Worm (Caenorhabditis elegans) whole organism, L1 larva: ENCODE measurements around the gene F25D1.8.
A peak's percentile ranks its signal among the peaks of the same experiment; 100 is the strongest.

Experiments
- C04F5.9 ChIP-seq: sonication (generic microtip); optimal IDR thresholded peaks from 2 replicates; lab custom pipeline; 2016; ENCODE audit warnings: missing genetic modification characterization, missing compliant biosample characterization
- C16A3.4 ChIP-seq: fragments of 150-350 bp; optimal IDR thresholded peaks from 2 replicates; lab custom pipeline; 2014; ENCODE audit warnings: missing biosample characterization, missing genetic modification characterization
- alr-1 ChIP-seq: fragments of 200-800 bp; sonication (Bioruptor generic); optimal IDR thresholded peaks from 2 replicates; lab custom pipeline; 2018; ENCODE audit warnings: borderline replicate concordance, mild to moderate bottlenecking, missing genetic modification characterization, missing compliant biosample characterization
- ama-1 ChIP-seq: fragments of 150-350 bp; optimal IDR thresholded peaks from 2 replicates; lab custom pipeline; 2014
- blmp-1 ChIP-seq: fragments of 150-350 bp; optimal IDR thresholded peaks from 2 replicates; lab custom pipeline; 2014; ENCODE audit warnings: missing biosample characterization, missing genetic modification characterization
- ces-1 ChIP-seq: fragments of 150-350 bp; optimal IDR thresholded peaks from 2 replicates; lab custom pipeline; 2014; ENCODE audit warnings: missing biosample characterization, missing genetic modification reagents, missing genetic modification characterization
- dpl-1 ChIP-seq, 3 experiments: fragments of 150-350 bp in 2 of 3; sonication (generic microtip) in 1 of 3; optimal IDR thresholded peaks; 2 replicates each; lab custom pipeline; 2014 to 2017; ENCODE audit warnings: missing biosample characterization in 3 of 3, missing genetic modification characterization in 3 of 3, missing genetic modification reagents in 3 of 3
- dsc-1 ChIP-seq: sonication (generic microtip); optimal IDR thresholded peaks from 2 replicates; lab custom pipeline; 2016; ENCODE audit warnings: mild to moderate bottlenecking, missing genetic modification characterization, missing compliant biosample characterization
- efl-1 ChIP-seq, 4 experiments: fragments of 150-350 bp; optimal IDR thresholded peaks in 3 of 4; peaks in 1 of 4; 1 replicate in 1 of 4; 2 replicates in 3 of 4; lab custom pipeline; 2014; ENCODE audit warnings: missing biosample characterization in 2 of 4, missing genetic modification characterization in 2 of 4, missing genetic modification reagents in 2 of 4
- egl-13 ChIP-seq: sonication (generic microtip); optimal IDR thresholded peaks from 2 replicates; lab custom pipeline; 2016; ENCODE audit warnings: missing genotype, missing genetic modification reagents, missing genetic modification characterization, missing compliant biosample characterization
- egl-27 ChIP-seq, 2 experiments: fragments of 150-350 bp in 1 of 2; sonication (generic microtip); optimal IDR thresholded peaks; 3 replicates each; lab custom pipeline; 2017 to 2018; ENCODE audit warnings: missing biosample characterization in 2 of 2, missing genetic modification characterization in 2 of 2, missing genetic modification reagents in 2 of 2
- elt-2 ChIP-seq: sonication (generic microtip); optimal IDR thresholded peaks from 2 replicates; lab custom pipeline; 2016; ENCODE audit warnings: missing genetic modification characterization, mild to moderate bottlenecking, inconsistent platforms, missing compliant biosample characterization, missing genetic modification reagents
- elt-3 ChIP-seq, 6 experiments: fragments of 150-350 bp in 1 of 6; sonication (generic microtip); optimal IDR thresholded peaks; 2 replicates each; lab custom pipeline; 2017 to 2018; ENCODE audit warnings: missing biosample characterization in 6 of 6, missing genetic modification characterization in 6 of 6, inconsistent platforms in 1 of 6
- fkh-4 ChIP-seq: sonication (generic microtip); optimal IDR thresholded peaks from 2 replicates; lab custom pipeline; 2016; ENCODE audit warnings: missing compliant biosample characterization, missing genetic modification characterization, borderline replicate concordance
- fkh-8 ChIP-seq: sonication (generic microtip); optimal IDR thresholded peaks from 2 replicates; lab custom pipeline; 2016; ENCODE audit warnings: mild to moderate bottlenecking, missing genetic modification characterization, missing compliant biosample characterization
- fos-1 ChIP-seq: fragments of 150-350 bp; optimal IDR thresholded peaks from 2 replicates; lab custom pipeline; 2014; ENCODE audit warnings: missing biosample characterization, missing genetic modification characterization
- hlh-4 ChIP-seq: sonication (generic microtip); optimal IDR thresholded peaks from 2 replicates; lab custom pipeline; 2016; ENCODE audit warnings: mild to moderate bottlenecking, missing genetic modification characterization, missing compliant biosample characterization
- hpl-2 ChIP-seq: fragments of 150-350 bp; optimal IDR thresholded peaks from 2 replicates; lab custom pipeline; 2014; ENCODE audit warnings: missing biosample characterization, missing genetic modification reagents, missing genetic modification characterization
- lin-14 ChIP-seq: fragments of 200-800 bp; sonication (Bioruptor generic); optimal IDR thresholded peaks from 2 replicates; lab custom pipeline; 2018; ENCODE audit warnings: mild to moderate bottlenecking, missing genetic modification characterization, moderate library complexity, missing compliant biosample characterization
- lin-35 ChIP-seq, 2 experiments: fragments of 150-350 bp; optimal IDR thresholded peaks; 2 replicates each; lab custom pipeline; 2014; ENCODE audit warnings: missing biosample characterization in 2 of 2, missing genetic modification characterization in 2 of 2, missing genetic modification reagents in 2 of 2
- lin-39 ChIP-seq: fragments of 150-350 bp; optimal IDR thresholded peaks from 2 replicates; lab custom pipeline; 2014; ENCODE audit warnings: missing biosample characterization, missing genetic modification reagents, missing genetic modification characterization
- mdl-1 ChIP-seq, 2 experiments: fragments of 150-350 bp; optimal IDR thresholded peaks; 2 replicates each; lab custom pipeline; 2014 to 2017; ENCODE audit warnings: missing biosample characterization in 2 of 2, missing genetic modification characterization in 2 of 2, inconsistent platforms in 1 of 2
- mep-1 ChIP-seq: fragments of 150-350 bp; optimal IDR thresholded peaks from 2 replicates; lab custom pipeline; 2014; ENCODE audit warnings: missing biosample characterization, missing genetic modification characterization
- nhr-20 ChIP-seq: sonication (generic microtip); optimal IDR thresholded peaks from 2 replicates; lab custom pipeline; 2016; ENCODE audit warnings: mild to moderate bottlenecking, missing genetic modification characterization, missing compliant biosample characterization
- nhr-237 ChIP-seq: fragments of 150-350 bp; optimal IDR thresholded peaks from 2 replicates; lab custom pipeline; 2014; ENCODE audit warnings: missing biosample characterization, missing genetic modification characterization
- nhr-71 ChIP-seq: sonication (generic microtip); optimal IDR thresholded peaks from 2 replicates; lab custom pipeline; 2016; ENCODE audit warnings: mild to moderate bottlenecking, missing genetic modification characterization, moderate library complexity, missing compliant biosample characterization
- nhr-76 ChIP-seq: sonication (generic microtip); optimal IDR thresholded peaks from 2 replicates; lab custom pipeline; 2017; ENCODE audit warnings: missing biosample characterization, missing genetic modification characterization
- nhr-84 ChIP-seq: sonication (generic microtip); optimal IDR thresholded peaks from 2 replicates; lab custom pipeline; 2017; ENCODE audit warnings: missing biosample characterization, missing genetic modification characterization
- nhr-90 ChIP-seq: sonication (generic microtip); optimal IDR thresholded peaks from 2 replicates; lab custom pipeline; 2016; ENCODE audit warnings: mild to moderate bottlenecking, missing genetic modification characterization, missing compliant biosample characterization; ENCODE audit not compliant: poor library complexity
- rnt-1 ChIP-seq: sonication (generic microtip); optimal IDR thresholded peaks from 2 replicates; lab custom pipeline; 2016; ENCODE audit warnings: mild to moderate bottlenecking, missing genetic modification characterization, moderate library complexity, missing compliant biosample characterization
- skn-1 ChIP-seq: fragments of 150-350 bp; optimal IDR thresholded peaks from 2 replicates; lab custom pipeline; 2014; ENCODE audit warnings: missing biosample characterization, missing genetic modification characterization
- snu-23 ChIP-seq: sonication (generic microtip); optimal IDR thresholded peaks from 2 replicates; lab custom pipeline; 2016; ENCODE audit warnings: missing genetic modification characterization, missing compliant biosample characterization
- sox-4 ChIP-seq: sonication (generic microtip); optimal IDR thresholded peaks from 2 replicates; lab custom pipeline; 2016; ENCODE audit warnings: missing genetic modification characterization, missing compliant biosample characterization
- sptf-1 ChIP-seq: fragments of 150-350 bp; optimal IDR thresholded peaks from 2 replicates; lab custom pipeline; 2014; ENCODE audit warnings: missing biosample characterization, missing genetic modification characterization
- tbx-2 ChIP-seq: sonication (generic microtip); optimal IDR thresholded peaks from 2 replicates; lab custom pipeline; 2016; ENCODE audit warnings: missing genetic modification characterization, missing compliant biosample characterization
- tlp-1 ChIP-seq: fragments of 150-350 bp; optimal IDR thresholded peaks from 2 replicates; lab custom pipeline; 2014; ENCODE audit warnings: missing biosample characterization, missing genetic modification characterization
- unc-130 ChIP-seq: fragments of 150-350 bp; optimal IDR thresholded peaks from 2 replicates; lab custom pipeline; 2017; ENCODE audit warnings: missing biosample characterization, missing genetic modification characterization, inconsistent platforms
- unc-30 ChIP-seq: sonication (generic microtip); optimal IDR thresholded peaks from 2 replicates; lab custom pipeline; 2017; ENCODE audit warnings: missing biosample characterization, missing genetic modification characterization
- unc-62 ChIP-seq: fragments of 150-350 bp; optimal IDR thresholded peaks from 2 replicates; lab custom pipeline; 2014; ENCODE audit warnings: missing biosample characterization, missing genetic modification reagents, missing genetic modification characterization
- vab-15 ChIP-seq: sonication (generic microtip); optimal IDR thresholded peaks from 2 replicates; lab custom pipeline; 2017; ENCODE audit warnings: missing genotype, mild to moderate bottlenecking, missing genetic modification characterization, missing compliant biosample characterization
- zag-1 ChIP-seq: fragments of 150-350 bp; optimal IDR thresholded peaks from 2 replicates; lab custom pipeline; 2014; ENCODE audit warnings: missing biosample characterization, missing genetic modification characterization
- ztf-11 ChIP-seq, 2 experiments: sonication (generic microtip); optimal IDR thresholded peaks; 2 replicates each; lab custom pipeline; 2016 to 2017; ENCODE audit warnings: missing genetic modification characterization in 2 of 2, missing biosample characterization in 1 of 2, missing compliant biosample characterization in 1 of 2

F25D1.8 gene

DNA sequence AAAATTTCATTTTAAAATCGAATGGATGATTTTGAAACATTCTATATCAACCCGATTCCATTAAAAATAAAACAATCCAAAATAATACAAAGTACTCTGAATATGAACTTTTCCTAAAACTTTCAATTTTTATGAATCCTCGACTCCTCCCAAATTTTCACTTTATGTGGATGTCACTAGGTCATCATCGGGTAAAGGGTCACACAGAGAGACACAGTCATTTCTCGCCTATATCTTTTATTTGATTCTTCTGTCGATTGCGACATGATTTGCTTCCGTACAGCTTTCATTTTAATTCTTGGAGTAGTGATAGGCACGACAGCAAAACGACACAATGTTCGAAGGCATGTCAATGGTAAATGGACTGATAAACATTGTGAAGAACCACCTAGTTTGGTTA is 10.7 kb upstream of the F25D1.8 start, which contains the start of gene F25D1.3:
F25D1.3 (plus strand) TSS at position 225 of the 400 bp plus-strand sequence.
- TF ChIP-seq egl-13 (tag; lab: Kevin White, UChicago) (no peak), blmp-1 (tag; lab: Kevin White, UChicago) (peak; percentile 96)

DNA sequence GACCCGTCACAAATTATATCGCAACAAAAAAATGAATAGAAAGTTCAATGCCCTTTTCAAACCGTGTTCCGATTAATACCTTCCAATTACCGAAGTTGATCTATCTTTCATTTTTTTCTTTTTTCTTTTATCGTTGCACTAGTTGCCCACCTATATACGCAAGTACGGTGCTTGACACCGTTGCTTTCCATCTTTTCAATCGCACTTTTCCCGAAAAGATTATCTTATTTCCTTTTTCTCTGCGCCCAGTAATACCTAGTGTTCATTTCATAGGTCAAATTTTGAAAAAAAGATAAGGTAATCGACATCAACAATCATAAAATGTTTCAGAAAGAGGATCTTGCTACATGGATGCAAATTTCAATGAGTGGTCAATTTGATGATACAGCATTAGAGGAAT is 9.6 kb upstream of the F25D1.8 start:
- peak; percentile 93 for TF ChIP-seq blmp-1 (tag; lab: Kevin White, UChicago)
- no peak for TF ChIP-seq fkh-8 (tag; lab: Kevin White, UChicago)

ce11 chrV:10532725-10533124 is 6.5 kb upstream of the F25D1.8 start, which contains the start of gene txt-10:
Gene txt-10 (minus strand): TSS chrV:10532825.
- TF ChIP-seq fkh-4 (tag; lab: Kevin White, UChicago) (no peak), ces-1 (GFP tag; lab: Kevin White, UChicago) (no peak), nhr-76 (tag; lab: Kevin White, UChicago) (no peak)
- TF ChIP-seq, all 84 proteins: peak for 0

ce11 chrV:10535325-10535724 is 3.9 kb upstream of the F25D1.8 start:
- no peak for TF ChIP-seq hpl-2 (GFP tag; lab: Kevin White, UChicago)
- TF ChIP-seq vab-15: no peak
- TF ChIP-seq nhr-84 (tag; lab: Kevin White, UChicago): no peak
- TF ChIP-seq nhr-71 (tag; lab: Kevin White, UChicago): peak; percentile 63
- no peak for TF ChIP-seq fos-1
- peak in 2 of 3 experiments; percentile 14 to 35 for TF ChIP-seq dpl-1 (GFP tag; optimal IDR thresholded peaks at IDR 0.05; lab: Kevin White, UChicago)
- TF ChIP-seq nhr-20 (tag; lab: Kevin White, UChicago): peak; percentile 53
- TF ChIP-seq mdl-1 (tag; optimal IDR thresholded peaks at IDR 0.05; lab: Kevin White, UChicago): peak in 1 of 2 experiments; percentile 31
- TF ChIP-seq zag-1: no peak
- peak in 1 of 6 experiments; percentile 17 for TF ChIP-seq elt-3 (tag; optimal IDR thresholded peaks at IDR 0.05; lab: Kevin White, UChicago)
- peak in 1 of 2 experiments; percentile 27 for TF ChIP-seq efl-1 (optimal IDR thresholded peaks at IDR 0.05; lab: Kevin White, UChicago)
- peak; percentile 13 to 93 for TF ChIP-seq efl-1 (GFP tag; optimal IDR thresholded peaks at IDR 0.05 in 1 of 2; lab: Kevin White, UChicago)
- peak; percentile 24 for TF ChIP-seq nhr-90 (tag; lab: Kevin White, UChicago)
- peak; percentile 42 for TF ChIP-seq mep-1 (tag; lab: Kevin White, UChicago)
- peak; percentile 7 to 56 for TF ChIP-seq lin-35 (GFP tag; optimal IDR thresholded peaks at IDR 0.05; lab: Kevin White, UChicago)
- TF ChIP-seq fkh-8 (tag; lab: Kevin White, UChicago): peak; percentile 50
- TF ChIP-seq lin-14: peak; percentile 62
- TF ChIP-seq ama-1 (lab: Kevin White, UChicago): peak; percentile 58
- peak; percentile 17 for TF ChIP-seq elt-2 (tag; lab: Kevin White, UChicago)
- TF ChIP-seq egl-27 (tag; optimal IDR thresholded peaks at IDR 0.05; lab: Kevin White, UChicago): no peak
- TF ChIP-seq rnt-1 (tag; lab: Kevin White, UChicago): peak; percentile 16
- TF ChIP-seq snu-23 (GFP tag; lab: Kevin White, UChicago): peak; percentile 45
- peak; percentile 44 for TF ChIP-seq blmp-1 (tag; lab: Kevin White, UChicago)

- TF ChIP-seq nhr-84 (tag; lab: Kevin White, UChicago): no peak
- TF ChIP-seq sox-4 (tag; lab: Kevin White, UChicago): no peak
- peak in 2 of 6 experiments; percentile 14 to 60 for TF ChIP-seq elt-3 (tag; optimal IDR thresholded peaks at IDR 0.05; lab: Kevin White, UChicago)
- TF ChIP-seq fos-1: no peak
- no peak for TF ChIP-seq tbx-2 (tag; lab: Kevin White, UChicago)
- no peak for TF ChIP-seq alr-1 (tag; lab: Kevin White, UChicago)
- no peak for TF ChIP-seq tlp-1 (tag; lab: Kevin White, UChicago)
- TF ChIP-seq dsc-1 (tag; lab: Kevin White, UChicago): no peak
- TF ChIP-seq unc-62 (GFP tag; lab: Kevin White, UChicago): no peak
- no peak for TF ChIP-seq unc-30 (tag; lab: Kevin White, UChicago)
- TF ChIP-seq egl-13 (tag; lab: Kevin White, UChicago): no peak
- no peak for TF ChIP-seq C04F5.9 (tag; lab: Kevin White, UChicago)
- TF ChIP-seq nhr-90 (tag; lab: Kevin White, UChicago): no peak
- peak; percentile 70 for TF ChIP-seq nhr-20 (tag; lab: Kevin White, UChicago)
- no peak for TF ChIP-seq nhr-237 (tag; lab: Kevin White, UChicago)
- no peak for TF ChIP-seq hlh-4 (tag; lab: Kevin White, UChicago)
- TF ChIP-seq unc-130 (tag; lab: Kevin White, UChicago): no peak
- no peak for TF ChIP-seq C16A3.4 (tag; lab: Kevin White, UChicago)
- TF ChIP-seq skn-1 (tag; lab: Kevin White, UChicago): peak; percentile 8
- TF ChIP-seq sptf-1 (tag; lab: Kevin White, UChicago): no peak
- no peak for TF ChIP-seq lin-39 (tag; lab: Kevin White, UChicago)
- no peak for TF ChIP-seq ztf-11 (tag; optimal IDR thresholded peaks at IDR 0.05; lab: Kevin White, UChicago)
- no peak for TF ChIP-seq hpl-2 (GFP tag; lab: Kevin White, UChicago)
Measured at ce11 chrV:10536095-10536691, 3.0 kb upstream of the F25D1.8 start, which contains the start of gene ppm-1.A. Gene ppm-1.A (minus strand): TSS chrV:10536388.
